Worm (Caenorhabditis elegans): ENCODE data around the gene mab-5.

- TF ChIP-seq pqm-1 (tag; optimal IDR thresholded peaks at IDR 0.05): no peak
- no peak for TF ChIP-seq fos-1 (tag; optimal IDR thresholded peaks at IDR 0.05)
- no peak for TF ChIP-seq ceh-82 (tag; optimal IDR thresholded peaks at IDR 0.05)
- no peak for TF ChIP-seq zag-1 (tag; optimal IDR thresholded peaks at IDR 0.05)
- TF ChIP-seq ztf-11 (tag; optimal IDR thresholded peaks at IDR 0.05): no peak
- no peak for TF ChIP-seq egl-27 (tag; optimal IDR thresholded peaks at IDR 0.05)
- TF ChIP-seq R02D3.7 (tag; optimal IDR thresholded peaks at IDR 0.05): no peak
- no peak for TF ChIP-seq tbx-2 (tag; optimal IDR thresholded peaks at IDR 0.05)
- no peak for TF ChIP-seq unc-62 (GFP tag; optimal IDR thresholded peaks at IDR 0.05)
- TF ChIP-seq lin-15B (tag; optimal IDR thresholded peaks at IDR 0.05): no peak
- no peak for TF ChIP-seq ceh-16 (tag; optimal IDR thresholded peaks at IDR 0.05)
These were observed 4.7 kb downstream of the mab-5 start for ce11 chrIII:7778530-7778929.
